Fruit fly (Drosophila melanogaster): ENCODE data around the gene CG43867.

DNA sequence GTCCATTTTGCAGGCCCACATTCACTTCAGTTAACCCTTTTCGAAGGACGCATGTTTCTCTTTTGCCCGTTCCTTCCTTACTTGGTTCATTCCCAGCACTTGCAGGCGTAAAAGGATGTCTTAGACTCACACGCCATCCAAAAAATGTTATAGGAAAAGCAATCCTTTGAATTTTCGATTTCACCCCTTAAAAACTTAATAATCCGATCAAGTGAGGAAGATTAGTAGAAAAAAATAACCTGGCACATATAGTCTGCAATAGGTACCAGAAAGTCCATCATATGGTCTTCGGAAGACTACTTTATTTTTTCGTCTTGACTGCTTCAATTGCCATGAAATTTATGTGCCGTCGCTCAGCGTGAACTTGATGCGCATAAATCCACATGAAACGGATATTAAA is 6.4 kb downstream of the CG43867 start:
- TF ChIP-seq psq (optimal IDR thresholded peaks at IDR 0.05) (no peak), Sin3A (optimal IDR thresholded peaks at IDR 0.05) (no peak), h (optimal IDR thresholded peaks at IDR 0.05) (no peak), Myc (optimal IDR thresholded peaks at IDR 0.05) (no peak)
